Worm (Caenorhabditis elegans) whole organism, early embryonic: ENCODE data around the gene F40A3.2.

Experiments
- ama-1 ChIP-seq: fragments of 150-350 bp; optimal IDR thresholded peaks from 2 replicates; lab custom pipeline; 2014
- ceh-36 ChIP-seq: sonication (generic microtip); optimal IDR thresholded peaks from 2 replicates; lab custom pipeline; 2016; ENCODE audit warnings: missing genetic modification characterization, inconsistent platforms, missing compliant biosample characterization
- flt-1 ChIP-seq: fragments of 200-800 bp; sonication (Bioruptor generic); IDR thresholded peaks from 2 replicates; pipeline ENCODE4 v1.3.6; 2022; ENCODE audit warnings: missing genetic modification characterization, missing compliant biosample characterization
- hmg-4 ChIP-seq: fragments of 200-800 bp; sonication (Bioruptor generic); optimal IDR thresholded peaks from 2 replicates; lab custom pipeline; 2018; ENCODE audit warnings: mild to moderate bottlenecking, missing genetic modification characterization, missing compliant biosample characterization
- hnd-1 ChIP-seq: sonication (generic microtip); optimal IDR thresholded peaks from 2 replicates; lab custom pipeline; 2016; ENCODE audit warnings: missing genetic modification characterization, missing compliant biosample characterization

ce11 chrV:7848251-7848650, 30.5 kb upstream of the F40A3.2 start:
- no peak for TF ChIP-seq ama-1 (lab: Kevin White, UChicago)
- no peak for TF ChIP-seq flt-1 (GFP tag; lab: Robert Waterston, UW)
- peak; percentile 1 for TF ChIP-seq hmg-4 (GFP tag; lab: Kevin White, UChicago)
- TF ChIP-seq ceh-36: no peak
- no peak for TF ChIP-seq hnd-1 (tag; lab: Kevin White, UChicago)
